Worm (Caenorhabditis elegans): Measurements from ENCODE around the gene F46C5.2.

F46C5.2 gene

ce11 chrII:8794072-8794471 lies 35.0 kb downstream of the F46C5.2 start, which contains the start of gene F07H5.7:
Gene F07H5.7 (minus strand): TSS chrII:8794172.
- TF ChIP-seq ztf-11 (tag; optimal IDR thresholded peaks at IDR 0.05) (no peak), efl-1 (optimal IDR thresholded peaks at IDR 0.05) (no peak), efl-1 (GFP tag; optimal IDR thresholded peaks at IDR 0.05 in 1 of 2) (no peak)

ce11 chrII:8792640-8793039 lies 36.4 kb downstream of the F46C5.2 start, which contains the start of gene idpa-2:
Gene idpa-2 (minus strand): TSS chrII:8792740.
- TF ChIP-seq nhr-76 (tag; optimal IDR thresholded peaks at IDR 0.05) (no peak), mep-1 (tag; optimal IDR thresholded peaks at IDR 0.05) (no peak), efl-3 (GFP tag; optimal IDR thresholded peaks at IDR 0.05) (no peak), egl-13 (tag; optimal IDR thresholded peaks at IDR 0.05) (no peak), skn-1 (tag; optimal IDR thresholded peaks at IDR 0.05) (no peak), ztf-4 (tag; optimal IDR thresholded peaks at IDR 0.05) (no peak), nhr-19 (GFP tag; conservative IDR thresholded peaks at IDR 0.05) (no peak), isw-1 (GFP tag; IDR thresholded peaks at IDR 0.05) (no peak), fos-1 (tag; optimal IDR thresholded peaks at IDR 0.05) (no peak), efl-1 (optimal IDR thresholded peaks at IDR 0.05) (no peak), efl-1 (GFP tag; optimal IDR thresholded peaks at IDR 0.05 in 1 of 2) (no peak), zip-4 (GFP tag; optimal IDR thresholded peaks at IDR 0.05) (no peak), lsy-2 (tag; optimal IDR thresholded peaks at IDR 0.05) (no peak), dsc-1 (tag; optimal IDR thresholded peaks at IDR 0.05) (no peak), lir-3 (tag; optimal IDR thresholded peaks at IDR 0.05; ENCODE audit: poor library complexity) (no peak), lin-39 (tag; optimal IDR thresholded peaks at IDR 0.05) (no peak), rnt-1 (tag; optimal IDR thresholded peaks at IDR 0.05) (no peak), nhr-71 (tag; optimal IDR thresholded peaks at IDR 0.05) (no peak), nhr-90 (tag; optimal IDR thresholded peaks at IDR 0.05; ENCODE audit: poor library complexity) (no peak)

ce11 chrII:8789828-8790558 lies 39.1 kb downstream of the F46C5.2 start, which contains the start of gene F07H5.13:
Gene F07H5.13 (plus strand): TSS chrII:8790557.
- TF ChIP-seq ama-1 (optimal IDR thresholded peaks at IDR 0.05): peak; percentile 88
- TF ChIP-seq swsn-7 (tag; optimal IDR thresholded peaks at IDR 0.05): peak; percentile 25
- no peak for TF ChIP-seq unc-98 (GFP tag; IDR thresholded peaks at IDR 0.05)
- TF ChIP-seq sup-37 (GFP tag; optimal IDR thresholded peaks at IDR 0.05): no peak
- TF ChIP-seq aly-2 (tag; optimal IDR thresholded peaks at IDR 0.05): peak; percentile 83
- TF ChIP-seq irx-1 (tag; optimal IDR thresholded peaks at IDR 0.05): peak; percentile 2
- TF ChIP-seq dsc-1 (tag; optimal IDR thresholded peaks at IDR 0.05): peak; percentile 22
- TF ChIP-seq nhr-85 (tag): peak; percentile 74
- TF ChIP-seq nhr-84 (tag; optimal IDR thresholded peaks at IDR 0.05): no peak
- no peak for TF ChIP-seq mef-2 (tag; optimal IDR thresholded peaks at IDR 0.05)
- peak in 1 of 2 experiments; percentile 17 for TF ChIP-seq ztf-11 (tag; optimal IDR thresholded peaks at IDR 0.05)
- no peak for TF ChIP-seq pag-3 (tag; optimal IDR thresholded peaks at IDR 0.05; ENCODE audit: borderline replicate concordance, insufficient read depth)
- no peak for TF ChIP-seq unc-130 (tag; optimal IDR thresholded peaks at IDR 0.05)
- peak; percentile 54 for TF ChIP-seq nhr-71 (tag; optimal IDR thresholded peaks at IDR 0.05)
- TF ChIP-seq hlh-4 (tag; optimal IDR thresholded peaks at IDR 0.05): no peak
- TF ChIP-seq zip-4 (GFP tag; optimal IDR thresholded peaks at IDR 0.05): peak; percentile 9
- peak; percentile 42 for TF ChIP-seq elt-2 (tag; optimal IDR thresholded peaks at IDR 0.05)
- TF ChIP-seq ets-5 (GFP tag; IDR thresholded peaks at IDR 0.05): no peak
- no peak for TF ChIP-seq efl-1 (optimal IDR thresholded peaks at IDR 0.05)
- TF ChIP-seq efl-1 (GFP tag; optimal IDR thresholded peaks at IDR 0.05 in 1 of 2): peak in 1 of 2 experiments; percentile 92
- no peak for TF ChIP-seq nhr-76 (tag; optimal IDR thresholded peaks at IDR 0.05)
- TF ChIP-seq lsy-2 (tag; optimal IDR thresholded peaks at IDR 0.05): peak; percentile 35 to 38
- TF ChIP-seq egl-27 (tag; optimal IDR thresholded peaks at IDR 0.05): no peak
- peak; percentile 58 for TF ChIP-seq nhr-47 (tag; optimal IDR thresholded peaks at IDR 0.05)
- peak; percentile 9 for TF ChIP-seq blmp-1 (tag; optimal IDR thresholded peaks at IDR 0.05)
- TF ChIP-seq ztf-4 (tag; optimal IDR thresholded peaks at IDR 0.05): peak; percentile 81
- peak; percentile 8 for TF ChIP-seq C16A3.4 (tag; optimal IDR thresholded peaks at IDR 0.05)
- peak; percentile 23 for TF ChIP-seq nhr-20 (tag; optimal IDR thresholded peaks at IDR 0.05)
- peak; percentile 19 for TF ChIP-seq lin-13 (GFP tag; optimal IDR thresholded peaks at IDR 0.05)
- peak; percentile 65 for TF ChIP-seq nhr-90 (tag; optimal IDR thresholded peaks at IDR 0.05; ENCODE audit: poor library complexity)
